Fruit fly (Drosophila melanogaster) whole organism, embryonic: ENCODE data around the gene raw.

Experiments used
- C15 ChIP-seq: fragments of 200-800 bp; sonication (Bioruptor generic); IDR thresholded peaks from 3 replicates; pipeline ENCODE4 v1.3.6; 2022; ENCODE audit warnings: missing biosample characterization, missing genetic modification characterization
- CG10366 ChIP-seq: fragments of 200-800 bp; sonication (Bioruptor generic); IDR thresholded peaks from 2 replicates; pipeline ENCODE4 v1.3.6; 2022; ENCODE audit warnings: missing biosample characterization, missing genetic modification characterization
- CG13296 ChIP-seq: fragments of 200-800 bp; sonication (Bioruptor generic); optimal IDR thresholded peaks from 3 replicates; lab custom pipeline; 2018; ENCODE audit warnings: missing biosample characterization, mild to moderate bottlenecking, missing genetic modification characterization
- CG13424 ChIP-seq: fragments of 200-800 bp; sonication (Bioruptor generic); optimal IDR thresholded peaks from 2 replicates; lab custom pipeline; 2019; ENCODE audit warnings: missing biosample characterization, mild to moderate bottlenecking, missing genetic modification characterization, moderate library complexity
- CG13624 ChIP-seq: fragments of 200-800 bp; sonication (Bioruptor generic); optimal IDR thresholded peaks from 2 replicates; lab custom pipeline; 2016; ENCODE audit warnings: missing biosample characterization, missing genetic modification characterization
- CG13894 ChIP-seq: fragments of 200-800 bp; sonication (Bioruptor generic); optimal IDR thresholded peaks from 3 replicates; lab custom pipeline; 2018; ENCODE audit warnings: missing biosample characterization, mild to moderate bottlenecking, missing genetic modification characterization, moderate library complexity
- CG14667 ChIP-seq: fragments of 200-800 bp; sonication (Bioruptor generic); IDR thresholded peaks from 2 replicates; pipeline ENCODE4 v1.3.6; 2022; ENCODE audit warnings: missing biosample characterization, missing genetic modification characterization
- CG15601 ChIP-seq: fragments of 200-800 bp; sonication (Bioruptor generic); optimal IDR thresholded peaks from 3 replicates; lab custom pipeline; 2019; ENCODE audit warnings: missing biosample characterization, mild to moderate bottlenecking, missing genetic modification characterization, moderate library complexity
- CG1602 ChIP-seq: fragments of 200-800 bp; sonication (Bioruptor generic); optimal IDR thresholded peaks from 3 replicates; lab custom pipeline; 2016; ENCODE audit warnings: missing biosample characterization, missing genetic modification characterization
- CG2116 ChIP-seq: fragments of 200-800 bp; sonication (Bioruptor generic); optimal IDR thresholded peaks from 3 replicates; lab custom pipeline; 2018; ENCODE audit warnings: missing biosample characterization, mild to moderate bottlenecking, missing genetic modification characterization
- CG3163 ChIP-seq: fragments of 200-800 bp; sonication (Bioruptor generic); optimal IDR thresholded peaks from 3 replicates; lab custom pipeline; 2016; ENCODE audit warnings: missing biosample characterization, missing genetic modification characterization
- CG3847 ChIP-seq: fragments of 200-800 bp; sonication (Bioruptor generic); IDR thresholded peaks from 2 replicates; pipeline ENCODE4 v1.3.6; 2022; ENCODE audit warnings: missing biosample characterization, missing genetic modification characterization
- CG3995 ChIP-seq: fragments of 200-800 bp; sonication (Bioruptor generic); optimal IDR thresholded peaks from 3 replicates; lab custom pipeline; 2016; ENCODE audit warnings: missing biosample characterization, missing genetic modification characterization
- CG5245 ChIP-seq: fragments of 200-800 bp; sonication (Bioruptor generic); optimal IDR thresholded peaks from 3 replicates; lab custom pipeline; 2016; ENCODE audit warnings: missing biosample characterization, missing genetic modification characterization
- CG7786 ChIP-seq: fragments of 200-800 bp; sonication (Bioruptor generic); optimal IDR thresholded peaks from 2 replicates; lab custom pipeline; 2016; ENCODE audit warnings: missing biosample characterization, missing genetic modification characterization
- CHES-1-like ChIP-seq: fragments of 200-800 bp; sonication (Bioruptor generic); optimal IDR thresholded peaks from 2 replicates; lab custom pipeline; 2016; ENCODE audit warnings: missing biosample characterization, missing genetic modification characterization
- CoRest ChIP-seq: fragments of 200-800 bp; sonication (Bioruptor generic); optimal IDR thresholded peaks from 3 replicates; lab custom pipeline; 2018; ENCODE audit warnings: missing biosample characterization, mild to moderate bottlenecking, missing genetic modification characterization, moderate library complexity
- Dip3 ChIP-seq: fragments of 200-800 bp; sonication (Bioruptor generic); optimal IDR thresholded peaks from 3 replicates; lab custom pipeline; 2016; ENCODE audit warnings: missing biosample characterization, missing genetic modification characterization
- Dll ChIP-seq: fragments of 200-800 bp; sonication (Bioruptor generic); IDR thresholded peaks from 4 replicates; pipeline ENCODE4 v1.3.6; 2022; ENCODE audit warnings: missing biosample characterization, missing genetic modification characterization; ENCODE audit not compliant: partially characterized antibody
- Doc2 ChIP-seq: fragments of 200-800 bp; sonication (Bioruptor generic); IDR thresholded peaks from 2 replicates; pipeline ENCODE4 v1.3.6; 2022; ENCODE audit warnings: missing biosample characterization, missing genetic modification characterization
- Eip74EF ChIP-seq, 2 experiments: fragments of 200-800 bp in 1 of 2; fragments of >200 bp in 1 of 2; sonication (Bioruptor generic) in 1 of 2; optimal IDR thresholded peaks; 2 replicates each; lab custom pipeline; 2017 to 2019; ENCODE audit warnings: missing biosample characterization in 2 of 2, missing genetic modification characterization in 2 of 2, mild to moderate bottlenecking in 1 of 2, moderate library complexity in 1 of 2
- Hmx ChIP-seq: fragments of 200-800 bp; sonication (Bioruptor generic); optimal IDR thresholded peaks from 2 replicates; lab custom pipeline; 2016; ENCODE audit warnings: missing biosample characterization, missing genetic modification characterization
- Hr51 ChIP-seq, 2 experiments: fragments of 200-800 bp; sonication (Bioruptor generic); optimal IDR thresholded peaks; 2 replicates in 1 of 2; 3 replicates in 1 of 2; lab custom pipeline; 2016 to 2018; ENCODE audit warnings: missing biosample characterization in 2 of 2, missing genetic modification characterization in 2 of 2, mild to moderate bottlenecking in 1 of 2, moderate library complexity in 1 of 2
- Jarid2 ChIP-seq: fragments of 200-800 bp; sonication (Bioruptor generic); optimal IDR thresholded peaks from 3 replicates; lab custom pipeline; 2017; ENCODE audit warnings: mild to moderate bottlenecking, missing biosample characterization, missing genetic modification reagents, missing genetic modification characterization
- Med ChIP-seq: fragments of 200-800 bp; sonication (Bioruptor generic); peaks from one replicate; lab custom pipeline; 2016; ENCODE audit warnings: missing biosample characterization, missing genetic modification characterization, mild to moderate bottlenecking, inconsistent platforms, moderate library complexity
- Oli ChIP-seq: fragments of 200-800 bp; sonication (Bioruptor generic); optimal IDR thresholded peaks from 2 replicates; lab custom pipeline; 2018; ENCODE audit warnings: missing biosample characterization, mild to moderate bottlenecking, missing genetic modification characterization, moderate library complexity
- Spps ChIP-seq: fragments of 200-800 bp; sonication (Bioruptor generic); optimal IDR thresholded peaks from 2 replicates; lab custom pipeline; 2018; ENCODE audit warnings: missing biosample characterization, mild to moderate bottlenecking, missing genetic modification characterization
- Ssrp ChIP-seq: fragments of 200-800 bp; sonication (Bioruptor generic); optimal IDR thresholded peaks from 2 replicates; lab custom pipeline; 2018; ENCODE audit warnings: missing biosample characterization, mild to moderate bottlenecking, missing genetic modification characterization, moderate library complexity
- Usf ChIP-seq: fragments of 200-800 bp; sonication (Bioruptor generic); optimal IDR thresholded peaks from 2 replicates; lab custom pipeline; 2017; ENCODE audit warnings: missing genotype, missing biosample characterization, missing genetic modification characterization
- ab ChIP-seq: fragments of 200-800 bp; sonication (Bioruptor generic); optimal IDR thresholded peaks from 2 replicates; lab custom pipeline; 2016; ENCODE audit warnings: missing biosample characterization, missing genetic modification characterization
- al ChIP-seq: fragments of 200-800 bp; sonication (Bioruptor generic); IDR thresholded peaks from 2 replicates; pipeline ENCODE4 v1.3.6; 2022; ENCODE audit warnings: missing biosample characterization, missing genetic modification characterization
- ci ChIP-seq: fragments of 200-800 bp; sonication (Bioruptor generic); IDR thresholded peaks from 3 replicates; pipeline ENCODE4 v1.3.6; 2022; ENCODE audit warnings: missing biosample characterization, missing genetic modification characterization
- corto ChIP-seq: fragments of 200-800 bp; sonication (Bioruptor generic); optimal IDR thresholded peaks from 2 replicates; lab custom pipeline; 2016; ENCODE audit warnings: missing biosample characterization, mild to moderate bottlenecking, missing genetic modification characterization, moderate library complexity
- disco-r ChIP-seq: fragments of 200-800 bp; sonication (Bioruptor generic); optimal IDR thresholded peaks from 2 replicates; lab custom pipeline; 2016; ENCODE audit warnings: missing biosample characterization, missing genetic modification characterization
- dmrt99B ChIP-seq: fragments of 200-800 bp; sonication (Bioruptor generic); optimal IDR thresholded peaks from 2 replicates; lab custom pipeline; 2018; ENCODE audit warnings: missing biosample characterization, mild to moderate bottlenecking, missing genetic modification characterization, moderate library complexity
- eyg ChIP-seq: fragments of 200-800 bp; sonication (Bioruptor generic); optimal IDR thresholded peaks from 3 replicates; lab custom pipeline; 2016; ENCODE audit warnings: missing biosample characterization, missing genetic modification characterization
- fd102C ChIP-seq: fragments of 200-800 bp; sonication (Bioruptor generic); optimal IDR thresholded peaks from 2 replicates; lab custom pipeline; 2018; ENCODE audit warnings: missing biosample characterization, mild to moderate bottlenecking, missing genetic modification characterization, moderate library complexity
- grn ChIP-seq: fragments of 200-800 bp; sonication (Bioruptor generic); optimal IDR thresholded peaks from 3 replicates; lab custom pipeline; 2017; ENCODE audit warnings: missing biosample characterization, missing genetic modification characterization
- gro ChIP-seq: fragments of 200-800 bp; sonication (Bioruptor generic); optimal IDR thresholded peaks from 2 replicates; lab custom pipeline; 2016; ENCODE audit warnings: missing biosample characterization, missing genetic modification characterization
- gsb ChIP-seq: fragments of 200-800 bp; sonication (Bioruptor generic); IDR thresholded peaks from 2 replicates; pipeline ENCODE4 v1.3.6; 2022; ENCODE audit warnings: missing biosample characterization, missing genetic modification characterization
- knrl ChIP-seq: fragments of 200-800 bp; sonication (Bioruptor generic); IDR thresholded peaks from 3 replicates; pipeline ENCODE4 v1.3.6; 2022; ENCODE audit warnings: missing biosample characterization, missing genetic modification characterization; ENCODE audit not compliant: partially characterized antibody
- org-1 ChIP-seq: fragments of 200-800 bp; sonication (Bioruptor generic); optimal IDR thresholded peaks from 2 replicates; lab custom pipeline; 2017; ENCODE audit warnings: missing biosample characterization, missing genetic modification characterization
- repo ChIP-seq: fragments of 200-800 bp; sonication (Bioruptor generic); optimal IDR thresholded peaks from 2 replicates; lab custom pipeline; 2016; ENCODE audit warnings: missing biosample characterization, missing genetic modification characterization
- sisA ChIP-seq: fragments of 200-800 bp; sonication (Bioruptor generic); IDR thresholded peaks from 2 replicates; pipeline ENCODE4 v1.3.6; 2022; ENCODE audit warnings: missing biosample characterization, missing genetic modification characterization
- slbo ChIP-seq: fragments of 200-800 bp; sonication (Bioruptor generic); IDR thresholded peaks from 2 replicates; pipeline ENCODE4 v1.3.6; 2022; ENCODE audit warnings: missing biosample characterization, missing genetic modification characterization
- so ChIP-seq: fragments of 200-800 bp; sonication (Bioruptor generic); IDR thresholded peaks from 3 replicates; pipeline ENCODE4 v1.3.6; 2022; ENCODE audit warnings: missing biosample characterization, missing genetic modification characterization
- sr ChIP-seq: fragments of 200-800 bp; sonication (Bioruptor generic); IDR thresholded peaks from 3 replicates; pipeline ENCODE4 v1.3.6; 2022; ENCODE audit warnings: missing biosample characterization, missing genetic modification characterization
- ssp ChIP-seq: fragments of 200-800 bp; sonication (Bioruptor generic); IDR thresholded peaks from 2 replicates; pipeline ENCODE4 v1.3.6; 2022; ENCODE audit warnings: missing biosample characterization, missing genetic modification characterization
- toy ChIP-seq: fragments of 200-800 bp; sonication (Bioruptor generic); IDR thresholded peaks from 2 replicates; pipeline ENCODE4 v1.3.6; 2022; ENCODE audit warnings: missing biosample characterization, missing genetic modification characterization
- wor ChIP-seq: fragments of 200-800 bp; sonication (Bioruptor generic); IDR thresholded peaks from 2 replicates; pipeline ENCODE4 v1.3.6; 2022; ENCODE audit warnings: missing biosample characterization, missing genetic modification characterization
- z ChIP-seq: fragments of 200-800 bp; sonication (Bioruptor generic); IDR thresholded peaks from 3 replicates; pipeline ENCODE4 v1.3.6; 2022; ENCODE audit warnings: missing biosample characterization, missing genetic modification characterization

raw gene

dm6 chr2L:8735572-8735996, 4.9 kb downstream of the raw start (continued):
- TF ChIP-seq z (GFP tag; lab: Robert Waterston, UW) (peak; percentile 75; the same call in 2 of the 3 replicates), CG7786 (GFP tag; lab: Kevin White, UChicago) (no peak), org-1 (GFP tag; lab: Kevin White, UChicago) (no peak), Jarid2 (GFP tag; lab: Kevin White, UChicago) (peak; percentile 97), disco-r (GFP tag; lab: Kevin White, UChicago) (peak; percentile 45), gro (peak; percentile 84), al (GFP tag; lab: Robert Waterston, UW) (no peak), Usf (GFP tag; lab: Kevin White, UChicago) (no peak), ssp (GFP tag; lab: Robert Waterston, UW) (no peak), Dip3 (peak; percentile 22), Med (GFP tag; lab: Kevin White, UChicago) (peak; percentile 92), CG13296 (GFP tag; lab: Kevin White, UChicago) (peak; percentile 68), CG15601 (tag; lab: Kevin White, UChicago) (peak; percentile 28), fd102C (GFP tag; lab: Kevin White, UChicago) (no peak), Spps (tag; lab: Kevin White, UChicago) (no peak), CG10366 (GFP tag; lab: Robert Waterston, UW) (no peak), slbo (peak; percentile 52), toy (GFP tag; lab: Robert Waterston, UW) (0 out of 2 replicates have a peak, but pooled peaks have one; percentile 22), eyg (peak; percentile 37), CG3995 (no peak), Oli (tag; lab: Kevin White, UChicago) (no peak), CG14667 (no peak), CG13894 (tag; lab: Kevin White, UChicago) (peak; percentile 80), grn (GFP tag; lab: Kevin White, UChicago) (peak; percentile 31), Hr51 (GFP tag; optimal IDR thresholded peaks at IDR 0.05; lab: Kevin White, UChicago) (peak in 1 of 2 experiments; percentile 3), knrl (GFP tag; lab: Robert Waterston, UW) (no peak), sr (GFP tag; lab: Robert Waterston, UW) (peak; percentile 77), CG3847 (GFP tag; lab: Robert Waterston, UW) (peak; percentile 37), Hmx (GFP tag; lab: Kevin White, UChicago) (no peak), sisA (GFP tag; lab: Robert Waterston, UW) (no peak), corto (GFP tag; lab: Kevin White, UChicago) (peak; percentile 30), wor (no peak), CG1602 (GFP tag; lab: Kevin White, UChicago) (no peak), CoRest (tag; lab: Kevin White, UChicago) (no peak), CG3163 (GFP tag; lab: Kevin White, UChicago) (peak; percentile 97), CG5245 (GFP tag; lab: Kevin White, UChicago) (no peak), CG13624 (GFP tag; lab: Kevin White, UChicago) (peak; percentile 10), CG13424 (tag; lab: Kevin White, UChicago) (no peak), Dll (peak; percentile 55; the same call in 2 of the 4 replicates), Ssrp (tag; lab: Kevin White, UChicago) (no peak), C15 (no peak), CG2116 (no peak), ci (GFP tag; lab: Robert Waterston, UW) (peak; percentile 84), gsb (GFP tag; lab: Robert Waterston, UW) (0 out of 2 replicates have a peak, but pooled peaks have one; percentile 39), ab (GFP tag; lab: Kevin White, UChicago) (no peak), CHES-1-like (GFP tag; lab: Kevin White, UChicago) (peak; percentile 35), dmrt99B (tag; lab: Kevin White, UChicago) (peak; percentile 30), Eip74EF (GFP tag; optimal IDR thresholded peaks at IDR 0.05; lab: Kevin White, UChicago) (peak in 1 of 2 experiments; percentile 71), repo (no peak), Doc2 (no peak), so (GFP tag; lab: Robert Waterston, UW) (peak; percentile 69; the same call in 2 of the 3 replicates)
